Worm (Caenorhabditis elegans): Measurements from ENCODE around the gene B0524.2.

The B0524.2 gene

ce11 chrIII:1925048-1925537, 31.2 kb downstream of the B0524.2 start (continued):
- peak; percentile 96 for TF ChIP-seq B0336.3 (GFP tag; IDR thresholded peaks at IDR 0.05)
- TF ChIP-seq attf-6 (GFP tag; IDR thresholded peaks at IDR 0.05): no peak
- no peak for TF ChIP-seq ztf-28 (GFP tag; IDR thresholded peaks at IDR 0.05)
- no peak for TF ChIP-seq nfya-2 (GFP tag; IDR thresholded peaks at IDR 0.05)
- TF ChIP-seq lin-35 (GFP tag; optimal IDR thresholded peaks at IDR 0.05): peak in 1 of 3 experiments; percentile 86
- no peak for TF ChIP-seq madf-8 (GFP tag; conservative IDR thresholded peaks at IDR 0.05)
- TF ChIP-seq C06A6.2 (GFP tag; conservative IDR thresholded peaks at IDR 0.05): peak; percentile 93
- TF ChIP-seq Y53F4B.3 (GFP tag; IDR thresholded peaks at IDR 0.05): no peak
- TF ChIP-seq ztf-18 (tag; optimal IDR thresholded peaks at IDR 0.05): peak; percentile 61
- TF ChIP-seq ztf-6 (GFP tag; IDR thresholded peaks at IDR 0.05): no peak
- TF ChIP-seq nhr-27 (tag; optimal IDR thresholded peaks at IDR 0.05): peak; percentile 24
- TF ChIP-seq Y53G8AR.9 (GFP tag; conservative IDR thresholded peaks at IDR 0.05): no peak
- TF ChIP-seq Y95B8A.8 (GFP tag; IDR thresholded peaks at IDR 0.05): no peak
- TF ChIP-seq attf-5 (GFP tag; optimal IDR thresholded peaks at IDR 0.05): peak; percentile 92
- peak; percentile 91 for TF ChIP-seq tlf-1 (GFP tag; optimal IDR thresholded peaks at IDR 0.05)
- no peak for TF ChIP-seq hsf-1 (GFP tag; IDR thresholded peaks at IDR 0.05)
- TF ChIP-seq Y79H2A.3 (GFP tag; conservative IDR thresholded peaks at IDR 0.05): no peak
- peak; percentile 79 for TF ChIP-seq die-1 (tag; optimal IDR thresholded peaks at IDR 0.05)
- TF ChIP-seq F33H1.4 (GFP tag; IDR thresholded peaks at IDR 0.05): no peak
- TF ChIP-seq cebp-1 (GFP tag; IDR thresholded peaks at IDR 0.05): no peak; the same call in 1 of the 2 replicates
- peak; percentile 95 for TF ChIP-seq cebp-1 (tag; optimal IDR thresholded peaks at IDR 0.05)
- no peak for TF ChIP-seq snpc-3.4 (tag; optimal IDR thresholded peaks at IDR 0.05)
- no peak for TF ChIP-seq mel-28 (tag; optimal IDR thresholded peaks at IDR 0.05; ENCODE audit: borderline replicate concordance)
- TF ChIP-seq F37B4.10 (GFP tag; IDR thresholded peaks at IDR 0.05): 0 out of 2 replicates have a peak, but pooled peaks have one; percentile 76
- TF ChIP-seq egrh-3 (GFP tag; IDR thresholded peaks at IDR 0.05): peak; percentile 61
- peak; percentile 91 for TF ChIP-seq K11D2.4 (GFP tag; IDR thresholded peaks at IDR 0.05)
- peak; percentile 28; the same call in 1 of the 2 replicates for TF ChIP-seq rcor-1 (GFP tag; IDR thresholded peaks at IDR 0.05)
- peak; percentile 89 for TF ChIP-seq nhr-90 (tag; optimal IDR thresholded peaks at IDR 0.05)
- peak; percentile 88 for TF ChIP-seq pha-4 (tag; optimal IDR thresholded peaks at IDR 0.05)
- peak; percentile 86 for TF ChIP-seq ceh-27 (GFP tag; optimal IDR thresholded peaks at IDR 0.05)
- TF ChIP-seq lsy-27 (tag; optimal IDR thresholded peaks at IDR 0.05; ENCODE audit: borderline replicate concordance, insufficient read depth): no peak
- no peak for TF ChIP-seq mxl-1 (tag; optimal IDR thresholded peaks at IDR 0.05)
- TF ChIP-seq madf-10 (tag; optimal IDR thresholded peaks at IDR 0.05): peak; percentile 94
- peak; percentile 100 for TF ChIP-seq nhr-80 (tag; optimal IDR thresholded peaks at IDR 0.05)
- TF ChIP-seq ama-1 (optimal IDR thresholded peaks at IDR 0.05): no peak
- no peak for TF ChIP-seq ama-1 (GFP tag; optimal IDR thresholded peaks at IDR 0.05)
- TF ChIP-seq F22D6.2 (tag; optimal IDR thresholded peaks at IDR 0.05): peak; percentile 97
- TF ChIP-seq bed-2 (GFP tag; IDR thresholded peaks at IDR 0.05): no peak
- no peak for TF ChIP-seq let-526 (GFP tag; IDR thresholded peaks at IDR 0.05)
- no peak for TF ChIP-seq madf-6 (GFP tag; IDR thresholded peaks at IDR 0.05)
- TF ChIP-seq rpc-1 (optimal IDR thresholded peaks at IDR 0.05): no peak
- no peak for TF ChIP-seq rpc-1 (tag; optimal IDR thresholded peaks at IDR 0.05)
- TF ChIP-seq him-1 (tag; optimal IDR thresholded peaks at IDR 0.05): no peak
- peak; percentile 71 for TF ChIP-seq repo-1 (tag; optimal IDR thresholded peaks at IDR 0.05)
- TF ChIP-seq egl-44 (GFP tag; IDR thresholded peaks at IDR 0.05): peak; percentile 84
- peak; percentile 37 for TF ChIP-seq F52B5.7 (tag; optimal IDR thresholded peaks at IDR 0.05)
- no peak for TF ChIP-seq Y67H2A.10 (GFP tag; conservative IDR thresholded peaks at IDR 0.05)
- peak; percentile 97 for TF ChIP-seq zfh-2 (GFP tag; conservative IDR thresholded peaks at IDR 0.05)
- no peak for TF ChIP-seq lsl-1 (GFP tag; optimal IDR thresholded peaks at IDR 0.05)
- peak; percentile 97 for TF ChIP-seq ztf-26 (tag; optimal IDR thresholded peaks at IDR 0.05)
